Worm (Caenorhabditis elegans) whole organism, L2 larva: Measurements from ENCODE around the gene mcm-3.
"Not testable (repeated sequence)": the region's sequence is repeated elsewhere in the genome, so short reads cannot be mapped to it uniquely, and the experiment has no call there.

Experiments
- C34F6.9 ChIP-seq: fragments of 150-350 bp; optimal IDR thresholded peaks from 2 replicates; lab custom pipeline; 2014; ENCODE audit warnings: missing biosample characterization, missing genetic modification characterization
- F13H6.1 ChIP-seq: sonication (generic microtip); optimal IDR thresholded peaks from 2 replicates; lab custom pipeline; 2016; ENCODE audit warnings: missing genetic modification characterization, missing compliant biosample characterization
- Y55F3AM.14 ChIP-seq: fragments of 200-800 bp; sonication (Bioruptor generic); optimal IDR thresholded peaks from 2 replicates; lab custom pipeline; 2018; ENCODE audit warnings: mild to moderate bottlenecking, missing genetic modification characterization, missing compliant biosample characterization
- ZK546.5 ChIP-seq: sonication (generic microtip); optimal IDR thresholded peaks from 2 replicates; lab custom pipeline; 2017; ENCODE audit warnings: missing biosample characterization, missing genetic modification characterization
- alr-1 ChIP-seq: fragments of 150-350 bp; optimal IDR thresholded peaks from 2 replicates; lab custom pipeline; 2014; ENCODE audit warnings: missing biosample characterization, missing genetic modification characterization
- ama-1 ChIP-seq: fragments of 150-350 bp; optimal IDR thresholded peaks from 2 replicates; lab custom pipeline; 2018; ENCODE audit warnings: inconsistent platforms
- blmp-1 ChIP-seq: sonication (generic microtip); optimal IDR thresholded peaks from 2 replicates; lab custom pipeline; 2017; ENCODE audit warnings: missing genetic modification characterization, mild to moderate bottlenecking, missing compliant biosample characterization, antibody characterized with exemption, moderate library complexity; ENCODE audit not compliant: insufficient read depth
- ceh-16 ChIP-seq: fragments of 150-350 bp; optimal IDR thresholded peaks from 2 replicates; lab custom pipeline; 2014; ENCODE audit warnings: missing biosample characterization, missing genetic modification characterization
- ceh-82 ChIP-seq: fragments of 150-350 bp; optimal IDR thresholded peaks from 2 replicates; lab custom pipeline; 2014; ENCODE audit warnings: missing biosample characterization, missing genetic modification characterization
- dmd-4 ChIP-seq: sonication (generic microtip); optimal IDR thresholded peaks from 2 replicates; lab custom pipeline; 2017; ENCODE audit warnings: missing biosample characterization, missing genetic modification characterization
- elt-3 ChIP-seq: sonication (generic microtip); optimal IDR thresholded peaks from 2 replicates; lab custom pipeline; 2017; ENCODE audit warnings: missing biosample characterization, missing genetic modification characterization
- fos-1 ChIP-seq: fragments of 150-350 bp; optimal IDR thresholded peaks from 2 replicates; lab custom pipeline; 2014; ENCODE audit warnings: missing biosample characterization, missing genetic modification characterization
- gmeb-1 ChIP-seq: fragments of 150-350 bp; optimal IDR thresholded peaks from 2 replicates; lab custom pipeline; 2014; ENCODE audit warnings: missing biosample characterization, missing genetic modification characterization
- lin-11 ChIP-seq: fragments of 150-350 bp; sonication (generic microtip); optimal IDR thresholded peaks from 2 replicates; lab custom pipeline; 2014; ENCODE audit warnings: missing biosample characterization, missing genetic modification characterization, inconsistent platforms, mixed read lengths
- lin-13 ChIP-seq: fragments of 150-350 bp; optimal IDR thresholded peaks from 2 replicates; lab custom pipeline; 2014; ENCODE audit warnings: missing biosample characterization, missing genetic modification reagents, missing genetic modification characterization
- mab-5 ChIP-seq: fragments of 150-350 bp; optimal IDR thresholded peaks from 2 replicates; lab custom pipeline; 2014; ENCODE audit warnings: missing biosample characterization, missing genetic modification characterization
- mbf-1 ChIP-seq: sonication (generic microtip); optimal IDR thresholded peaks from 2 replicates; lab custom pipeline; 2017; ENCODE audit warnings: missing biosample characterization, missing genetic modification characterization
- mdl-1 ChIP-seq, 2 experiments: fragments of 150-350 bp in 1 of 2; sonication (generic microtip) in 1 of 2; optimal IDR thresholded peaks; 2 replicates each; lab custom pipeline; 2017; ENCODE audit warnings: missing biosample characterization in 2 of 2, missing genetic modification characterization in 2 of 2
- nhr-21 ChIP-seq: fragments of 150-350 bp; optimal IDR thresholded peaks from 2 replicates; lab custom pipeline; 2014; ENCODE audit warnings: missing biosample characterization, missing genetic modification characterization
- nhr-23 ChIP-seq: fragments of 150-350 bp; optimal IDR thresholded peaks from 2 replicates; lab custom pipeline; 2014; ENCODE audit warnings: missing biosample characterization, missing genetic modification reagents, missing genetic modification characterization
- nhr-237 ChIP-seq: fragments of 150-350 bp; optimal IDR thresholded peaks from 2 replicates; lab custom pipeline; 2014; ENCODE audit warnings: missing biosample characterization, missing genetic modification characterization
- nhr-6 ChIP-seq: fragments of 150-350 bp; optimal IDR thresholded peaks from 2 replicates; lab custom pipeline; 2014; ENCODE audit warnings: missing biosample characterization, missing genetic modification characterization
- nhr-77 ChIP-seq: fragments of 150-350 bp; optimal IDR thresholded peaks from 2 replicates; lab custom pipeline; 2014; ENCODE audit warnings: missing biosample characterization, missing genetic modification characterization
- sem-4 ChIP-seq: fragments of 150-350 bp; optimal IDR thresholded peaks from 2 replicates; lab custom pipeline; 2014; ENCODE audit warnings: missing biosample characterization, missing genetic modification reagents, missing genetic modification characterization
- skn-1 ChIP-seq: sonication (generic microtip); optimal IDR thresholded peaks from 2 replicates; lab custom pipeline; 2017; ENCODE audit warnings: missing biosample characterization, missing genetic modification characterization
- sma-3 ChIP-seq: sonication (generic microtip); optimal IDR thresholded peaks from 2 replicates; lab custom pipeline; 2016; ENCODE audit warnings: missing genetic modification reagents, missing genetic modification characterization, missing compliant biosample characterization
- sma-9 ChIP-seq, 2 experiments: fragments of 150-350 bp in 1 of 2; sonication (generic microtip) in 1 of 2; optimal IDR thresholded peaks; 2 replicates each; lab custom pipeline; 2014 to 2016; ENCODE audit warnings: missing genetic modification characterization in 2 of 2, mild to moderate bottlenecking in 1 of 2, missing biosample characterization in 1 of 2, missing compliant biosample characterization in 1 of 2, missing genetic modification reagents in 1 of 2, moderate library complexity in 1 of 2
- snpc-4 ChIP-seq: fragments of 150-350 bp; optimal IDR thresholded peaks from 2 replicates; lab custom pipeline; 2014; ENCODE audit warnings: missing biosample characterization, missing genetic modification characterization
- unc-39 ChIP-seq: fragments of 150-350 bp; optimal IDR thresholded peaks from 2 replicates; lab custom pipeline; 2014; ENCODE audit warnings: missing biosample characterization, missing genetic modification characterization
- zag-1 ChIP-seq: fragments of 150-350 bp; optimal IDR thresholded peaks from 2 replicates; lab custom pipeline; 2014; ENCODE audit warnings: missing biosample characterization, missing genetic modification characterization
- ztf-4 ChIP-seq: fragments of 150-350 bp; optimal IDR thresholded peaks from 2 replicates; lab custom pipeline; 2014; ENCODE audit warnings: missing biosample characterization, missing genetic modification characterization

Gene mcm-3

DNA sequence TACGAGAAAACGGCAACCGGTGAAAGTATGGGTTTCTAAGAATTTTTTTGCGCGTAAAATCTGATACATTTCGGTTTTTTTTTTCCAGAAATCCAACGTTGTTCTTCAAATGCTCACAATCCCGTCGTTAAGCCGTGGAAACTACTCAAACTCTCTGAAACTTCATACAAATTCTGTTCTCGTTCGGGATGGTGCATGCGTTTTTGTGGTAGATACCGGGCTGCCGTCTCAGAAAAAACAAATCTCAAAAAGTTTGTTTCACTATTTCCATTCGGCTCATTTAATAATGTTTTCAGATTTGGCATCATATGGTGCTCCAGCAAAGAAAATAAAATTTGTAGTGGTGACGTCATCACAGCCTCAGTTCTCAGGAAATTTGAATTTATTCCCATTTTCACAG, 4.7 kb downstream of the mcm-3 start:
- TF ChIP-seq elt-3 (tag; lab: Kevin White, UChicago) (no peak), mab-5 (tag; lab: Kevin White, UChicago) (no peak)
- TF ChIP-seq, all 48 proteins: peak for 0

ce11 chrV:15052368-15052767, 7.0 kb downstream of the mcm-3 start, which contains the start of the genes fbxa-82 and C25D7.5:
Gene fbxa-82 (minus strand): TSS chrV:15052530.
Gene C25D7.5 (plus strand): TSS chrV:15052650.
- TF ChIP-seq snpc-4 (tag; lab: Kevin White, UChicago): no peak
- peak; percentile 30 for TF ChIP-seq fos-1 (tag; lab: Kevin White, UChicago)

ce11 chrV:15051720-15052119, 7.7 kb downstream of the mcm-3 start:
- no peak for TF ChIP-seq ztf-4 (tag; lab: Kevin White, UChicago)
- TF ChIP-seq mdl-1 (tag; optimal IDR thresholded peaks at IDR 0.05; lab: Kevin White, UChicago): no peak
- no peak for TF ChIP-seq lin-11 (tag; lab: Kevin White, UChicago)
- no peak for TF ChIP-seq dmd-4 (tag; lab: Kevin White, UChicago)
- TF ChIP-seq nhr-23 (tag; lab: Kevin White, UChicago): no peak
- TF ChIP-seq unc-39: no peak
- no peak for TF ChIP-seq ceh-82
- TF ChIP-seq skn-1 (tag; lab: Kevin White, UChicago): no peak
- TF ChIP-seq nhr-237: no peak
- no peak for TF ChIP-seq zag-1
- no peak for TF ChIP-seq ZK546.5 (tag; lab: Kevin White, UChicago)
- TF ChIP-seq Y55F3AM.14: no peak
- no peak for TF ChIP-seq alr-1 (tag; lab: Kevin White, UChicago)
- TF ChIP-seq lin-13 (GFP tag; lab: Kevin White, UChicago): no peak
- TF ChIP-seq snpc-4 (tag; lab: Kevin White, UChicago): no peak
- TF ChIP-seq ama-1 (lab: Kevin White, UChicago): no peak

ce11 chrV:15048107-15048506, 11.3 kb downstream of the mcm-3 start, which contains the start of gene sdc-3:
Gene sdc-3 (minus strand): TSS chrV:15048207.
- TF ChIP-seq nhr-6 (tag; lab: Kevin White, UChicago) (no peak), C34F6.9 (peak; percentile 28), fos-1 (tag; lab: Kevin White, UChicago) (peak; percentile 18)

- TF ChIP-seq F13H6.1, blmp-1, sem-4 (tag; lab: Kevin White, UChicago): not testable (repeated sequence)
- TF ChIP-seq, all 48 proteins: peak for 0; not testable (repeated sequence) for 48
Observed at ce11 chrV:15036769-15037168, 22.6 kb downstream of the mcm-3 start, which contains the start of gene melo-3. Gene melo-3 (minus strand): TSS chrV:15036869.

DNA sequence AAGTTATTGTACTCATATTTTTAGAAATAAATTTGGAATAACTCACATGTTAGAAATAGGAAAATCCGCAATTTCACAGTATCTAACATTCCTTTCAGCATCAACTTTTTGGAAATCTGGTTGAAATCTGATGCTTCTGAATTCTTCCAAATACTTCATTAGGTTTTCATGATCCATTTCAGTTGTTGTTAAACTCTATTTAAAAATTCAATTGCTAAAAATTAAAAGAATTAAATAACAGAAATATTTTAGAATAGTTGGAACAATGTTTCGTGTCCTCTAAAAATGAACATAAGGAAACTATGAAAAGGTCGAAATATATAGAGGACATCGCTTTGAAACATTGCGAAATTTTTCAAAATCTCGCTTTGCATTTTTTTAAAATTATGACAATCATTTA, 28.0 kb downstream of the mcm-3 start, which contains the start of gene cng-1:
TSS of gene cng-1 (minus strand) at position 101 of the 400 bp plus-strand sequence.
- TF ChIP-seq nhr-77 (tag; lab: Kevin White, UChicago); sma-9 (GFP tag; optimal IDR thresholded peaks at IDR 0.05; lab: Kevin White, UChicago); sma-9 (tag; optimal IDR thresholded peaks at IDR 0.05; lab: Kevin White, UChicago); mbf-1 (tag; lab: Kevin White, UChicago): not testable (repeated sequence)

DNA sequence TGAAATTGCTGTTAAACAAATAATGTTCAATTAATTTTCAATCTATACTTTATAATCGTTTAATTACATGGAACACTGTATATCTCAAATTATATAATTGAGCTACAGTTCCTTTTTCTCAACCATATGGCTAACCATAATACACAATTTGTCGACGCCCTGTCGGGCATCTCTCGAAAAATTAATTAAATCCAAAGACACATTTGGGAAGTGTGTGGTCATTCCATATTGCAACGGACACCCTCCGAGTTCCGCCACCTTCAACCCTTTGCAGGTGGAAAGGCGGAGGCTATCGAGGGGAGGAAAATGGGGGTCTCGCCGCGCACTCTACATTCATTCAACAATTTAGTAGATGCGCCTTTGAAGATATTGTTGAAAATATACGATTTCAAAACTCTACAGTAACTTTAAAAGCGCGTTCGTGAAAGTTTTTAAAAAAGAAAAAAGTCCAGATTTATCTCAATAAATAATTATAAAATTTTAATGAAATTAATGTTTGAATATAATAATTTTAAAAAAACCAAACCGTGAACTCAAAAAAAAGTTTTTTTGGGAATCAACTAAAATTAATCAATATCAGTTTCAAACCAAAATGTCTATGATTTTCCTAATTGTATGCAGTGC, 30.4 kb downstream of the mcm-3 start, which contains the start of gene F14H8.8:
TSS of gene F14H8.8 (plus strand) at position 574 of the 624 bp plus-strand sequence.
- TF ChIP-seq unc-39 (no peak), lin-11 (tag; lab: Kevin White, UChicago) (no peak), ceh-16 (tag; lab: Kevin White, UChicago) (peak; percentile 9), snpc-4 (tag; lab: Kevin White, UChicago) (peak; percentile 94), nhr-21 (tag; lab: Kevin White, UChicago) (peak; percentile 18), fos-1 (tag; lab: Kevin White, UChicago) (peak; percentile 11), sma-3 (peak; percentile 64), gmeb-1 (tag; lab: Kevin White, UChicago) (peak; percentile 10)
